Fruit fly (Drosophila melanogaster): ENCODE measurements around the gene CG31697.

Gene CG31697

DNA sequence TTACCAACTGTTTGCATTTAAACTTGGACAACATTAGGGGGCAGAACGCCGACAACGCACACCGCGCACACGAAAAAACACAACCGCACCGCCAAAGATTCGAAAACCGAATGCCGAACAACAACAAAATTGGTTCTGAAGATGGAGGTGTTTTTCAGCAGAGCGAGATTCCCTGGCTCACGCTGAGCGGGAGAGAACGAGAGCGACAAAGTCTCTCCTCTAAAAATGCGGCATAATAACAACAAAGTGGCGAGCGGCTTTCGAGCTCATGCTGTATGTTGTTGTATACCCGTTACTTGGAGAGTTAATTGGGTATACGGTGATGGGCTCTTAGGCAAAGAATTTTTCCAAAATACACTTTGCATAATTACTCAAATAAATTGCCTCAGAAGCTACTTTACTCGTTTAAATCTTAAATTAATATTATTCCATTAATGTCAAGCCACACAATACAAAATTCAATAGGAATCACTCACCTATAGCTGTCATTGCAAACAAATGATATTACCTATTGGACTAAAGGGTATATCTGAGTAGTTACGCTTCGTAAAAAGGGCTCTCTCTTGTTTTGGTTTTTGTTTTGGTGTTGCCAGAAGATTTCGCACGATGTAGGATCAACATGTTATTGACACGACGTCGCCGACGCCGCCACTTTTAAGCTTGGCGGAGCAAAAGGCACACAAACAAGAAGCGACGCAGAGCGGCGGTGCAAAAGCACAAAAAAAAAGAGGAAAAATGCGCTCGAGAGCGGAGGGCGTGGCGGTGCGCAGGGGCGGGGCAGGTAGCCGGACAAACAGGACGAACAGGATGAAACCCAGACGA, 37.5 kb downstream of the CG31697 start (continued):
- peak; percentile 62 for TF ChIP-seq CG17361 (GFP tag; IDR thresholded peaks at IDR 0.05)
- TF ChIP-seq Sox102F (GFP tag; optimal IDR thresholded peaks at IDR 0.05): peak; percentile 65
- TF ChIP-seq CG8089 (GFP tag; optimal IDR thresholded peaks at IDR 0.05): no peak
- TF ChIP-seq CG13624 (GFP tag; optimal IDR thresholded peaks at IDR 0.05): no peak
- peak; percentile 41; the same call in 1 of the 2 replicates for TF ChIP-seq E2f1 (GFP tag; IDR thresholded peaks at IDR 0.05)
- TF ChIP-seq nau (GFP tag; optimal IDR thresholded peaks at IDR 0.05): no peak
- no peak; the same call in 1 of the 2 replicates for TF ChIP-seq GATAe (GFP tag; conservative IDR thresholded peaks at IDR 0.05)
- peak; percentile 14 for TF ChIP-seq CG13123 (GFP tag; optimal IDR thresholded peaks at IDR 0.05)
- peak; percentile 62 for TF ChIP-seq CG14014 (GFP tag; IDR thresholded peaks at IDR 0.05)
- peak; percentile 26 for TF ChIP-seq CG31365 (tag; optimal IDR thresholded peaks at IDR 0.05)
- peak; percentile 61 for TF ChIP-seq org-1 (GFP tag; optimal IDR thresholded peaks at IDR 0.05)
- TF ChIP-seq nom (GFP tag; optimal IDR thresholded peaks at IDR 0.05): peak; percentile 79
- no peak for TF ChIP-seq gfzf (GFP tag; optimal IDR thresholded peaks at IDR 0.05)
- TF ChIP-seq Dref (GFP tag; IDR thresholded peaks at IDR 0.05): no peak
- TF ChIP-seq hbn (GFP tag; IDR thresholded peaks at IDR 0.05; ENCODE audit: partially characterized antibody): no peak
- TF ChIP-seq dm (GFP tag; optimal IDR thresholded peaks at IDR 0.05): no peak
- TF ChIP-seq B-H1 (GFP tag; IDR thresholded peaks at IDR 0.05): no peak
- TF ChIP-seq CG2116 (GFP tag; optimal IDR thresholded peaks at IDR 0.05): peak; percentile 16
- no peak for TF ChIP-seq CG4707 (GFP tag; optimal IDR thresholded peaks at IDR 0.05)
- peak; percentile 75 for TF ChIP-seq CG15269 (tag; optimal IDR thresholded peaks at IDR 0.05)
- peak; percentile 67 for TF ChIP-seq Bteb2 (GFP tag; optimal IDR thresholded peaks at IDR 0.05)
- TF ChIP-seq CG1792 (GFP tag; optimal IDR thresholded peaks at IDR 0.05): no peak
- no peak for TF ChIP-seq dimm (GFP tag; IDR thresholded peaks at IDR 0.05)
- no peak for TF ChIP-seq Ravus (GFP tag; IDR thresholded peaks at IDR 0.05)
- TF ChIP-seq CG10979 (tag; optimal IDR thresholded peaks at IDR 0.05): peak; percentile 62
- TF ChIP-seq CG15011 (GFP tag; optimal IDR thresholded peaks at IDR 0.05): peak; percentile 64
- TF ChIP-seq CG8478 (optimal IDR thresholded peaks at IDR 0.05): no peak
- TF ChIP-seq CG4730 (GFP tag; IDR thresholded peaks at IDR 0.05): 0 out of 2 replicates have a peak, but pooled peaks have one; percentile 12
- peak; percentile 64; the same call in 2 of the 3 replicates for TF ChIP-seq zfh1 (GFP tag; IDR thresholded peaks at IDR 0.05)
- TF ChIP-seq jigr1 (GFP tag; IDR thresholded peaks at IDR 0.05): no peak
- peak; percentile 20 for TF ChIP-seq Chrac-16 (GFP tag; optimal IDR thresholded peaks at IDR 0.05)
- peak; percentile 48 for TF ChIP-seq dmrt11E (tag; optimal IDR thresholded peaks at IDR 0.05)
- TF ChIP-seq br (optimal IDR thresholded peaks at IDR 0.05): no peak
- TF ChIP-seq MBD-R2 (GFP tag; IDR thresholded peaks at IDR 0.05): peak; percentile 46; the same call in 1 of the 2 replicates
- TF ChIP-seq CG13287 (GFP tag; IDR thresholded peaks at IDR 0.05; ENCODE audit: partially characterized antibody): no peak; the same call in 1 of the 2 replicates
- TF ChIP-seq CoRest (tag; optimal IDR thresholded peaks at IDR 0.05): peak; percentile 75
- TF ChIP-seq luna (GFP tag; optimal IDR thresholded peaks at IDR 0.05): no peak
- peak; percentile 84 for TF ChIP-seq Fer1 (GFP tag; optimal IDR thresholded peaks at IDR 0.05)
- no peak for TF ChIP-seq CG10431 (GFP tag; optimal IDR thresholded peaks at IDR 0.05)
- no peak for TF ChIP-seq toy (GFP tag; IDR thresholded peaks at IDR 0.05)
- no peak for TF ChIP-seq CG17802 (tag; optimal IDR thresholded peaks at IDR 0.05)
- TF ChIP-seq CG2199 (GFP tag; IDR thresholded peaks at IDR 0.05): 0 out of 3 replicates have a peak, but pooled peaks have one; percentile 15
- TF ChIP-seq CG31224 (GFP tag; IDR thresholded peaks at IDR 0.05): peak; percentile 60; the same call in 1 of the 2 replicates
- TF ChIP-seq CG34422 (GFP tag; IDR thresholded peaks at IDR 0.05): peak; percentile 69; the same call in 2 of the 3 replicates
- peak; percentile 79 for TF ChIP-seq CG13894 (tag; optimal IDR thresholded peaks at IDR 0.05)
- peak; percentile 26 for TF ChIP-seq slp2 (GFP tag; optimal IDR thresholded peaks at IDR 0.05)
- TF ChIP-seq trh (GFP tag; optimal IDR thresholded peaks at IDR 0.05): no peak
- TF ChIP-seq CG11398 (GFP tag; optimal IDR thresholded peaks at IDR 0.05): no peak
- TF ChIP-seq prd (optimal IDR thresholded peaks at IDR 0.05): no peak
- peak; percentile 74 for TF ChIP-seq prd (GFP tag; IDR thresholded peaks at IDR 0.05)

Data from whole organism, embryonic.